Fruit fly (Drosophila melanogaster) whole organism, embryonic: ENCODE results near the gene pigs.

Experiments used
- B-H2 ChIP-seq: fragments of 200-800 bp; sonication (Bioruptor generic); optimal IDR thresholded peaks from 2 replicates; lab custom pipeline; 2018; ENCODE audit warnings: missing biosample characterization, mild to moderate bottlenecking, missing genetic modification characterization
- C15 ChIP-seq: fragments of 200-800 bp; sonication (Bioruptor generic); IDR thresholded peaks from 3 replicates; pipeline ENCODE4 v1.3.6; 2022; ENCODE audit warnings: missing biosample characterization, missing genetic modification characterization
- CG12219 ChIP-seq: fragments of 200-800 bp; sonication (Bioruptor generic); optimal IDR thresholded peaks from 3 replicates; lab custom pipeline; 2018; ENCODE audit warnings: missing biosample characterization, mild to moderate bottlenecking, missing genetic modification characterization
- CG1233 ChIP-seq: fragments of 200-800 bp; sonication (Bioruptor generic); optimal IDR thresholded peaks from 4 replicates; lab custom pipeline; 2018; ENCODE audit warnings: missing biosample characterization, mild to moderate bottlenecking, missing genetic modification characterization
- CG1603 ChIP-seq: fragments of 200-800 bp; sonication (Bioruptor generic); optimal IDR thresholded peaks from 2 replicates; lab custom pipeline; 2019; ENCODE audit warnings: missing biosample characterization, mild to moderate bottlenecking, missing genetic modification characterization, moderate library complexity
- CG17361 ChIP-seq: fragments of 200-800 bp; sonication (Bioruptor generic); IDR thresholded peaks from 3 replicates; pipeline ENCODE4 v1.3.6; 2022; ENCODE audit warnings: missing biosample characterization, missing genetic modification characterization
- CG17829 ChIP-seq: fragments of 200-800 bp; optimal IDR thresholded peaks from 2 replicates; lab custom pipeline; 2019; ENCODE audit warnings: missing biosample characterization, mild to moderate bottlenecking, missing genetic modification characterization, moderate library complexity
- CG2120 ChIP-seq: fragments of 200-800 bp; sonication (Bioruptor generic); optimal IDR thresholded peaks from 3 replicates; lab custom pipeline; 2016; ENCODE audit warnings: missing biosample characterization, missing genetic modification characterization
- CG30020 ChIP-seq: fragments of 200-800 bp; optimal IDR thresholded peaks from 2 replicates; lab custom pipeline; 2019; ENCODE audit warnings: missing biosample characterization, mild to moderate bottlenecking, missing genetic modification characterization, moderate library complexity
- CG43689 ChIP-seq: fragments of 200-800 bp; sonication (Bioruptor generic); IDR thresholded peaks from 2 replicates; pipeline ENCODE4 v1.3.6; 2022; ENCODE audit warnings: missing biosample characterization, missing genetic modification characterization
- CG4820 ChIP-seq: fragments of 200-800 bp; sonication (Bioruptor generic); optimal IDR thresholded peaks from 3 replicates; lab custom pipeline; 2016; ENCODE audit warnings: missing biosample characterization, missing genetic modification characterization
- CG4854 ChIP-seq: fragments of 200-800 bp; sonication (Bioruptor generic); optimal IDR thresholded peaks from 2 replicates; lab custom pipeline; 2016; ENCODE audit warnings: missing biosample characterization, missing genetic modification characterization, inconsistent platforms
- CG6854 ChIP-seq: fragments of 200-800 bp; sonication (Bioruptor generic); optimal IDR thresholded peaks from 3 replicates; lab custom pipeline; 2017; ENCODE audit warnings: missing biosample characterization, mild to moderate bottlenecking, missing genetic modification characterization
- CG7372 ChIP-seq: fragments of 200-800 bp; sonication (Bioruptor generic); IDR thresholded peaks from 2 replicates; pipeline ENCODE4 v1.3.6; 2022; ENCODE audit warnings: missing biosample characterization, missing genetic modification characterization
- CG7839 ChIP-seq: fragments of 200-800 bp; sonication (Bioruptor generic); optimal IDR thresholded peaks from 3 replicates; lab custom pipeline; 2018; ENCODE audit warnings: missing biosample characterization, mild to moderate bottlenecking, missing genetic modification characterization, moderate library complexity
- CG9437 ChIP-seq: fragments of 200-800 bp; sonication (Bioruptor generic); optimal IDR thresholded peaks from 2 replicates; lab custom pipeline; 2018; ENCODE audit warnings: missing biosample characterization, mild to moderate bottlenecking, missing genetic modification characterization
- CG9817 ChIP-seq: fragments of 200-800 bp; sonication (Bioruptor generic); optimal IDR thresholded peaks from 2 replicates; lab custom pipeline; 2018; ENCODE audit warnings: missing biosample characterization, mild to moderate bottlenecking, missing genetic modification characterization, moderate library complexity
- CTCF ChIP-seq: fragments of 200-800 bp; sonication (Bioruptor generic); optimal IDR thresholded peaks from 2 replicates; lab custom pipeline; 2017; ENCODE audit warnings: missing biosample characterization, mild to moderate bottlenecking, missing genetic modification characterization, moderate library complexity
- Doc2 ChIP-seq: fragments of 200-800 bp; sonication (Bioruptor generic); IDR thresholded peaks from 2 replicates; pipeline ENCODE4 v1.3.6; 2022; ENCODE audit warnings: missing biosample characterization, missing genetic modification characterization
- NK7.1 ChIP-seq: fragments of 200-800 bp; sonication (Bioruptor generic); optimal IDR thresholded peaks from 3 replicates; lab custom pipeline; 2016; ENCODE audit warnings: missing biosample characterization, missing genetic modification characterization
- Nf-YC ChIP-seq: fragments of 200-800 bp; optimal IDR thresholded peaks from 3 replicates; lab custom pipeline; 2019; ENCODE audit warnings: missing biosample characterization, mild to moderate bottlenecking, missing genetic modification characterization, moderate library complexity
- Optix ChIP-seq: fragments of 200-800 bp; sonication (Bioruptor generic); IDR thresholded peaks from 3 replicates; pipeline ENCODE4 v1.3.6; 2022; ENCODE audit warnings: missing biosample characterization, missing genetic modification characterization
- Pdp1 ChIP-seq, 2 experiments: fragments of 200-800 bp; sonication (Bioruptor generic); optimal IDR thresholded peaks; 3 replicates each; lab custom pipeline; 2016; ENCODE audit warnings: missing biosample characterization in 2 of 2, missing genetic modification characterization in 2 of 2, mild to moderate bottlenecking in 1 of 2, moderate library complexity in 1 of 2
- Side ChIP-seq: fragments of 200-800 bp; sonication (Bioruptor generic); optimal IDR thresholded peaks from 2 replicates; lab custom pipeline; 2016; ENCODE audit warnings: missing biosample characterization, missing genetic modification characterization
- Sry-δ ChIP-seq: fragments of 200-800 bp; sonication (Bioruptor generic); optimal IDR thresholded peaks from 2 replicates; lab custom pipeline; 2016; ENCODE audit warnings: missing biosample characterization, missing genetic modification characterization
- Ssrp ChIP-seq: fragments of 200-800 bp; sonication (Bioruptor generic); optimal IDR thresholded peaks from 2 replicates; lab custom pipeline; 2018; ENCODE audit warnings: missing biosample characterization, mild to moderate bottlenecking, missing genetic modification characterization, moderate library complexity
- chm ChIP-seq: fragments of 200-800 bp; sonication (Bioruptor generic); IDR thresholded peaks from 2 replicates; pipeline ENCODE4 v1.3.6; 2022; ENCODE audit warnings: missing biosample characterization, missing genetic modification characterization
- croc ChIP-seq: fragments of 200-800 bp; sonication (Bioruptor generic); conservative IDR thresholded peaks from 3 replicates; pipeline ENCODE4 v1.3.6; 2022; ENCODE audit warnings: missing biosample characterization, missing genetic modification characterization
- exex ChIP-seq: fragments of 200-800 bp; sonication (Bioruptor generic); optimal IDR thresholded peaks from 4 replicates; lab custom pipeline; 2018; ENCODE audit warnings: missing biosample characterization, mild to moderate bottlenecking, missing genetic modification characterization, moderate library complexity
- gcm ChIP-seq: fragments of 200-800 bp; sonication (Bioruptor generic); optimal IDR thresholded peaks from 2 replicates; lab custom pipeline; 2019; ENCODE audit warnings: missing biosample characterization, mild to moderate bottlenecking, missing genetic modification characterization, moderate library complexity
- gem ChIP-seq: fragments of 200-800 bp; sonication (Bioruptor generic); optimal IDR thresholded peaks from 2 replicates; lab custom pipeline; 2019; ENCODE audit warnings: missing biosample characterization, mild to moderate bottlenecking, missing genetic modification characterization, moderate library complexity
- her ChIP-seq: fragments of 200-800 bp; sonication (Bioruptor generic); optimal IDR thresholded peaks from 2 replicates; lab custom pipeline; 2016; ENCODE audit warnings: missing biosample characterization, missing genetic modification characterization
- hkb ChIP-seq, 2 experiments: fragments of 200-800 bp in 1 of 2; fragments of >200 bp in 1 of 2; sonication (Bioruptor generic) in 1 of 2; IDR thresholded peaks in 1 of 2; optimal IDR thresholded peaks in 1 of 2; 2 replicates each; pipeline versions ENCODE4 v1.3.6 to Lab custom; 2017 to 2022; ENCODE audit warnings: missing biosample characterization in 1 of 2, missing genetic modification characterization in 1 of 2
- klu ChIP-seq: fragments of 200-800 bp; sonication (Bioruptor generic); IDR thresholded peaks from 2 replicates; pipeline ENCODE4 v1.3.6; 2022; ENCODE audit warnings: missing biosample characterization, missing genetic modification characterization
- knrl ChIP-seq: fragments of 200-800 bp; sonication (Bioruptor generic); IDR thresholded peaks from 3 replicates; pipeline ENCODE4 v1.3.6; 2022; ENCODE audit warnings: missing biosample characterization, missing genetic modification characterization; ENCODE audit not compliant: partially characterized antibody
- lbe ChIP-seq: fragments of 200-800 bp; sonication (Bioruptor generic); optimal IDR thresholded peaks from 2 replicates; lab custom pipeline; 2016; ENCODE audit warnings: missing biosample characterization, mild to moderate bottlenecking, missing genetic modification characterization
- lilli ChIP-seq: fragments of 200-800 bp; sonication (Bioruptor generic); optimal IDR thresholded peaks from 3 replicates; lab custom pipeline; 2016; ENCODE audit warnings: missing biosample characterization, missing genetic modification characterization
- lmd ChIP-seq: fragments of 200-800 bp; sonication (Bioruptor generic); IDR thresholded peaks from 2 replicates; pipeline ENCODE4 v1.3.6; 2022; ENCODE audit warnings: missing biosample characterization, missing genetic modification characterization
- mam ChIP-seq: fragments of 200-800 bp; sonication (Bioruptor generic); optimal IDR thresholded peaks from 3 replicates; lab custom pipeline; 2016; ENCODE audit warnings: missing biosample characterization, missing genetic modification characterization
- pfk ChIP-seq: fragments of 200-800 bp; sonication (Bioruptor generic); optimal IDR thresholded peaks from 2 replicates; lab custom pipeline; 2018; ENCODE audit warnings: missing biosample characterization, mild to moderate bottlenecking, missing genetic modification characterization, moderate library complexity
- pho ChIP-seq: fragments of 200-800 bp; sonication (Bioruptor generic); optimal IDR thresholded peaks from 2 replicates; lab custom pipeline; 2016; ENCODE audit warnings: missing biosample characterization, missing genetic modification characterization
- sens ChIP-seq: fragments of 200-800 bp; sonication (Bioruptor generic); peaks from one replicate; lab custom pipeline; 2016; ENCODE audit warnings: missing biosample characterization, missing genetic modification characterization
- sna ChIP-seq: fragments of 200-800 bp; sonication (Bioruptor generic); IDR thresholded peaks from 2 replicates; pipeline ENCODE4 v1.3.6; 2022; ENCODE audit warnings: missing biosample characterization, missing genetic modification characterization; ENCODE audit not compliant: partially characterized antibody
- so ChIP-seq: fragments of 200-800 bp; sonication (Bioruptor generic); IDR thresholded peaks from 3 replicates; pipeline ENCODE4 v1.3.6; 2022; ENCODE audit warnings: missing biosample characterization, missing genetic modification characterization
- stwl ChIP-seq: fragments of 200-800 bp; sonication (Bioruptor generic); optimal IDR thresholded peaks from 3 replicates; lab custom pipeline; 2018; ENCODE audit warnings: missing biosample characterization, mild to moderate bottlenecking, missing genetic modification characterization, moderate library complexity
- tgo ChIP-seq: fragments of 200-800 bp; sonication (Bioruptor generic); IDR thresholded peaks from 3 replicates; pipeline ENCODE4 v1.3.6; 2022; ENCODE audit warnings: missing biosample characterization, missing genetic modification characterization
- ttk ChIP-seq: fragments of 200-800 bp; sonication (Bioruptor generic); IDR thresholded peaks from 2 replicates; pipeline ENCODE4 v2.1.2; 2022; ENCODE audit warnings: missing biosample characterization, missing genetic modification characterization
- unc-4 ChIP-seq: fragments of 200-800 bp; sonication (Bioruptor generic); IDR thresholded peaks from 2 replicates; pipeline ENCODE4 v1.3.6; 2022; ENCODE audit warnings: missing biosample characterization, missing genetic modification characterization; ENCODE audit not compliant: partially characterized antibody
- zen2 ChIP-seq: fragments of 200-800 bp; sonication (Bioruptor generic); IDR thresholded peaks from 3 replicates; pipeline ENCODE4 v1.3.6; 2022; ENCODE audit warnings: missing biosample characterization, missing genetic modification characterization; ENCODE audit not compliant: partially characterized antibody
- zf30C ChIP-seq: fragments of 200-800 bp; sonication (Bioruptor generic); optimal IDR thresholded peaks from 3 replicates; lab custom pipeline; 2018; ENCODE audit warnings: missing biosample characterization, mild to moderate bottlenecking, missing genetic modification characterization

The pigs gene

DNA sequence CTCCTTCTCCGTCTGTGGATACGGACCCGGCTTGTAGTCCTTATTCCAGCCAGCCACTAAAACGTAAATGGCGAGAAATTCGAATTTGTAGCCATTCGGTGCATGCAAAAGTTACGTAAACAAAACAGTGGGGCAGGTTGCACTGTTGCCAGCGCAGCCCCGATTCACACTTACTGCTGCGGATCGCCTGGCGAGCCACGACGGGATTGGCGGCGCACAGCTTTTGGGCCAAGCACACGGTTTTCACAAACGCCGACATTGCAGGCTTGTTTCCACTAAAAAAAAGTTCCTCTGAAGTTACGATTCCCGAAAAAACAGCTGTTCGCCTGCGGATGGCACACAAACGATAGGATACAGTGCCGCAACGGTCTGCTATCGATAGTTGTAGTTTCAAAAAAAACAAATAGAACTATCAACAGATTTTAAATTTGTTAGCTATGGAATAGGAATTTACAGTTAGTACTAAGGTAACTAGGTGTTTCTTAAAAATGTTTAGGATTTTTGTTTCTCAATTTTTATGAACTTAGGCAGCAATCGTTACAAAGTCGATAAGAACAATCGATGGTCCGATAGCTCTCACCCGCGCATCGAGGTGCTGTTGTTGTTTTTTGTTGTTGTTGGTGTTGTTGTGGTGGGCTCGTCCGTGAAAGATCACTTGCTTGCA, 78.1 kb downstream of the pigs start, which contains the start of gene Fum1 (continued):
- TF ChIP-seq Side (GFP tag; lab: Kevin White, UChicago) = no peak
- TF ChIP-seq CG1603 (tag; lab: Kevin White, UChicago) = peak; percentile 22
- TF ChIP-seq CG17361 (GFP tag; lab: Robert Waterston, UW) = peak; percentile 19; the same call in 1 of the 3 replicates
- no peak for TF ChIP-seq CG6854 (GFP tag; lab: Kevin White, UChicago)
- TF ChIP-seq hkb (optimal IDR thresholded peaks at IDR 0.05; lab: Kevin White, UChicago) = peak; percentile 69
- no peak for TF ChIP-seq hkb (GFP tag; IDR thresholded peaks at IDR 0.05; lab: Robert Waterston, UW)
- TF ChIP-seq exex (tag; lab: Kevin White, UChicago) = no peak
- peak in 1 of 2 experiments; percentile 81 for TF ChIP-seq Pdp1 (GFP tag; optimal IDR thresholded peaks at IDR 0.05; lab: Kevin White, UChicago)
- no peak for TF ChIP-seq ttk
- TF ChIP-seq Ssrp = no peak
- TF ChIP-seq gcm (GFP tag; lab: Kevin White, UChicago) = no peak
- TF ChIP-seq NK7.1 = no peak
- peak; percentile 31 for TF ChIP-seq CG2120 (GFP tag; lab: Kevin White, UChicago)
- TF ChIP-seq CG30020 (tag; lab: Kevin White, UChicago) = peak; percentile 18
- TF ChIP-seq Sry-δ (GFP tag; lab: Kevin White, UChicago) = peak; percentile 96
- no peak for TF ChIP-seq CG1233
- TF ChIP-seq pfk (GFP tag; lab: Kevin White, UChicago) = no peak
- TF ChIP-seq Nf-YC (tag; lab: Kevin White, UChicago) = peak; percentile 45
- no peak for TF ChIP-seq klu (GFP tag; lab: Robert Waterston, UW)
- no peak for TF ChIP-seq CG4854 (GFP tag; lab: Kevin White, UChicago)
- no peak for TF ChIP-seq CG9817 (tag; lab: Kevin White, UChicago)
- TF ChIP-seq unc-4 = peak; percentile 94
- peak; percentile 64; the same call in 2 of the 3 replicates for TF ChIP-seq zen2 (GFP tag; lab: Robert Waterston, UW)
- peak; percentile 84 for TF ChIP-seq sens
- no peak for TF ChIP-seq C15 (GFP tag; lab: Robert Waterston, UW)
- peak; percentile 35 for TF ChIP-seq pho (GFP tag; lab: Kevin White, UChicago)
- peak; percentile 10 for TF ChIP-seq CG17829 (tag; lab: Kevin White, UChicago)
- TF ChIP-seq zf30C (GFP tag; lab: Kevin White, UChicago) = no peak
- TF ChIP-seq croc = no peak
- TF ChIP-seq CG7839 = no peak
- peak; percentile 60 for TF ChIP-seq CG9437
- no peak for TF ChIP-seq lmd (GFP tag; lab: Robert Waterston, UW)
- TF ChIP-seq Doc2 (GFP tag; lab: Robert Waterston, UW) = no peak
- no peak for TF ChIP-seq CG4820 (GFP tag; lab: Kevin White, UChicago)
- TF ChIP-seq CTCF (GFP tag; lab: Kevin White, UChicago) = no peak
- TF ChIP-seq lilli = peak; percentile 41
- TF ChIP-seq chm = no peak
- TF ChIP-seq stwl (tag; lab: Kevin White, UChicago) = peak; percentile 46
- TF ChIP-seq sna = peak; percentile 95
- TF ChIP-seq B-H2 (GFP tag; lab: Kevin White, UChicago) = no peak
- peak; percentile 90 for TF ChIP-seq knrl (GFP tag; lab: Robert Waterston, UW)
- TF ChIP-seq lbe (GFP tag; lab: Kevin White, UChicago) = no peak
- no peak for TF ChIP-seq CG7372 (GFP tag; lab: Robert Waterston, UW)
- no peak for TF ChIP-seq Optix (GFP tag; lab: Robert Waterston, UW)
- no peak for TF ChIP-seq tgo (GFP tag; lab: Robert Waterston, UW)
- no peak for TF ChIP-seq CG12219 (GFP tag; lab: Kevin White, UChicago)
- TF ChIP-seq her (GFP tag; lab: Kevin White, UChicago) = peak; percentile 28
- no peak for TF ChIP-seq so (GFP tag; lab: Robert Waterston, UW)
- no peak for TF ChIP-seq CG43689 (GFP tag; lab: Robert Waterston, UW)
- no peak for TF ChIP-seq gem (tag; lab: Kevin White, UChicago)
- TF ChIP-seq mam (GFP tag; lab: Kevin White, UChicago) = peak; percentile 23
